Fruit fly (Drosophila melanogaster) whole organism, embryonic: ENCODE data around the gene CG7907.

ENCODE experiments used
- B-H2 ChIP-seq: fragments of 200-800 bp; sonication (Bioruptor generic); optimal IDR thresholded peaks from 2 replicates; lab custom pipeline; 2018; ENCODE audit warnings: missing biosample characterization, mild to moderate bottlenecking, missing genetic modification characterization
- Bgb ChIP-seq: fragments of 200-800 bp; sonication (Bioruptor generic); IDR thresholded peaks from 2 replicates; pipeline ENCODE4 v1.3.6; 2022; ENCODE audit warnings: missing biosample characterization, missing genetic modification characterization; ENCODE audit not compliant: partially characterized antibody
- CG11560 ChIP-seq: fragments of 200-800 bp; sonication (Bioruptor generic); IDR thresholded peaks from 3 replicates; pipeline ENCODE4 v1.3.6; 2022; ENCODE audit warnings: missing biosample characterization, missing genetic modification characterization
- CG12299 ChIP-seq: fragments of 200-800 bp; sonication (Bioruptor generic); optimal IDR thresholded peaks from 2 replicates; lab custom pipeline; 2018; ENCODE audit warnings: missing biosample characterization, mild to moderate bottlenecking, missing genetic modification characterization
- CG12744 ChIP-seq: fragments of 200-800 bp; sonication (Bioruptor generic); optimal IDR thresholded peaks from 2 replicates; lab custom pipeline; 2016; ENCODE audit warnings: missing biosample characterization, missing genetic modification characterization
- CG13123 ChIP-seq: fragments of 200-800 bp; sonication (Bioruptor generic); optimal IDR thresholded peaks from 2 replicates; lab custom pipeline; 2016; ENCODE audit warnings: missing biosample characterization, missing genetic modification characterization
- CG1602 ChIP-seq: fragments of 200-800 bp; sonication (Bioruptor generic); optimal IDR thresholded peaks from 3 replicates; lab custom pipeline; 2016; ENCODE audit warnings: missing biosample characterization, missing genetic modification characterization
- CG18599 ChIP-seq: fragments of 200-800 bp; sonication (Bioruptor generic); optimal IDR thresholded peaks from 3 replicates; lab custom pipeline; 2017; ENCODE audit warnings: missing biosample characterization, missing genetic modification characterization, mild to moderate bottlenecking, moderate library complexity, missing genetic modification reagents
- CG3065 ChIP-seq: fragments of 200-800 bp; sonication (Bioruptor generic); optimal IDR thresholded peaks from 2 replicates; lab custom pipeline; 2016; ENCODE audit warnings: missing biosample characterization, missing genetic modification characterization
- CG31441 ChIP-seq: fragments of 200-800 bp; sonication (Bioruptor generic); IDR thresholded peaks from 2 replicates; pipeline ENCODE4 v1.3.6; 2022; ENCODE audit warnings: missing biosample characterization, missing genetic modification characterization
- CG4730 ChIP-seq: fragments of 200-800 bp; sonication (Bioruptor generic); IDR thresholded peaks from 2 replicates; pipeline ENCODE4 v1.3.6; 2022; ENCODE audit warnings: missing biosample characterization, missing genetic modification characterization
- CG5180 ChIP-seq: fragments of 200-800 bp; sonication (Bioruptor generic); optimal IDR thresholded peaks from 3 replicates; lab custom pipeline; 2017; ENCODE audit warnings: missing biosample characterization, missing genetic modification characterization, mild to moderate bottlenecking, moderate library complexity, missing genetic modification reagents
- CG5953 ChIP-seq: fragments of 200-800 bp; sonication (Bioruptor generic); IDR thresholded peaks from 2 replicates; pipeline ENCODE4 v1.3.6; 2022; ENCODE audit warnings: missing biosample characterization, missing genetic modification characterization
- CG6654 ChIP-seq: fragments of 200-800 bp; sonication (Bioruptor generic); optimal IDR thresholded peaks from 2 replicates; lab custom pipeline; 2017; ENCODE audit warnings: missing biosample characterization, mild to moderate bottlenecking, missing genetic modification characterization
- CG6813 ChIP-seq: fragments of 200-800 bp; sonication (Bioruptor generic); optimal IDR thresholded peaks from 2 replicates; lab custom pipeline; 2017; ENCODE audit warnings: missing biosample characterization, missing genetic modification characterization, mild to moderate bottlenecking, moderate library complexity, missing genetic modification reagents
- CG6854 ChIP-seq: fragments of 200-800 bp; sonication (Bioruptor generic); optimal IDR thresholded peaks from 3 replicates; lab custom pipeline; 2017; ENCODE audit warnings: missing biosample characterization, mild to moderate bottlenecking, missing genetic modification characterization
- CG7745 ChIP-seq: fragments of 200-800 bp; sonication (Bioruptor generic); optimal IDR thresholded peaks from 2 replicates; lab custom pipeline; 2018; ENCODE audit warnings: missing biosample characterization, mild to moderate bottlenecking, missing genetic modification characterization, moderate library complexity
- CG8765 ChIP-seq: fragments of 200-800 bp; sonication (Bioruptor generic); IDR thresholded peaks from 2 replicates; pipeline ENCODE4 v1.3.6; 2022; ENCODE audit warnings: missing biosample characterization, missing genetic modification characterization
- Camta ChIP-seq: fragments of 200-800 bp; sonication (Bioruptor generic); optimal IDR thresholded peaks from 2 replicates; lab custom pipeline; 2016; ENCODE audit warnings: missing biosample characterization, missing genetic modification characterization
- Dll ChIP-seq: fragments of 200-800 bp; sonication (Bioruptor generic); IDR thresholded peaks from 4 replicates; pipeline ENCODE4 v1.3.6; 2022; ENCODE audit warnings: missing biosample characterization, missing genetic modification characterization; ENCODE audit not compliant: partially characterized antibody
- Max ChIP-seq: fragments of 200-800 bp; sonication (Bioruptor generic); optimal IDR thresholded peaks from 2 replicates; lab custom pipeline; 2016; ENCODE audit warnings: missing biosample characterization, mild to moderate bottlenecking, missing genetic modification characterization
- Nf-YA ChIP-seq: fragments of 200-800 bp; sonication (Bioruptor generic); IDR thresholded peaks from 2 replicates; pipeline ENCODE4 v1.3.6; 2022; ENCODE audit warnings: missing biosample characterization, missing genetic modification characterization
- PHDP ChIP-seq: fragments of 200-800 bp; sonication (Bioruptor generic); optimal IDR thresholded peaks from 3 replicates; lab custom pipeline; 2018; ENCODE audit warnings: missing biosample characterization, mild to moderate bottlenecking, missing genetic modification characterization, moderate library complexity
- YL-1 ChIP-seq: fragments of 200-800 bp; sonication (Bioruptor generic); optimal IDR thresholded peaks from 3 replicates; lab custom pipeline; 2017; ENCODE audit warnings: missing biosample characterization, mild to moderate bottlenecking, missing genetic modification characterization
- ato ChIP-seq: fragments of 200-800 bp; sonication (Bioruptor generic); IDR thresholded peaks from 2 replicates; pipeline ENCODE4 v1.3.6; 2022; ENCODE audit warnings: missing biosample characterization, missing genetic modification characterization; ENCODE audit not compliant: partially characterized antibody
- bowl ChIP-seq: fragments of 200-800 bp; sonication (Bioruptor generic); IDR thresholded peaks from 2 replicates; pipeline ENCODE4 v1.3.6; 2022; ENCODE audit warnings: missing biosample characterization, missing genetic modification characterization
- bsh ChIP-seq, 2 experiments: fragments of 200-800 bp; sonication (Bioruptor generic); optimal IDR thresholded peaks; 2 replicates each; lab custom pipeline; 2017 to 2018; ENCODE audit warnings: mild to moderate bottlenecking in 2 of 2, missing biosample characterization in 2 of 2, missing genetic modification characterization in 2 of 2, moderate library complexity in 1 of 2
- cas ChIP-seq: fragments of 200-800 bp; sonication (Bioruptor generic); IDR thresholded peaks from 2 replicates; pipeline ENCODE4 v1.3.6; 2022; ENCODE audit warnings: missing biosample characterization, missing genetic modification characterization
- chinmo ChIP-seq: fragments of 200-800 bp; sonication (Bioruptor generic); IDR thresholded peaks from 4 replicates; pipeline ENCODE4 v1.3.6; 2022; ENCODE audit warnings: missing biosample characterization, missing genetic modification characterization; ENCODE audit not compliant: partially characterized antibody
- ci ChIP-seq: fragments of 200-800 bp; sonication (Bioruptor generic); IDR thresholded peaks from 3 replicates; pipeline ENCODE4 v1.3.6; 2022; ENCODE audit warnings: missing biosample characterization, missing genetic modification characterization
- crol ChIP-seq: fragments of 200-800 bp; sonication (Bioruptor generic); IDR thresholded peaks from 2 replicates; pipeline ENCODE4 v1.3.6; 2022; ENCODE audit warnings: missing biosample characterization, missing genetic modification characterization
- danr ChIP-seq: fragments of 200-800 bp; sonication (Bioruptor generic); IDR thresholded peaks from 2 replicates; pipeline ENCODE4 v1.3.6; 2022; ENCODE audit warnings: missing biosample characterization, missing genetic modification characterization
- disco-r ChIP-seq: fragments of 200-800 bp; sonication (Bioruptor generic); optimal IDR thresholded peaks from 2 replicates; lab custom pipeline; 2016; ENCODE audit warnings: missing biosample characterization, missing genetic modification characterization
- emc ChIP-seq: fragments of 200-800 bp; sonication (Bioruptor generic); optimal IDR thresholded peaks from 2 replicates; lab custom pipeline; 2016; ENCODE audit warnings: missing biosample characterization, missing genetic modification characterization
- esg ChIP-seq: fragments of 200-800 bp; sonication (Bioruptor generic); conservative IDR thresholded peaks from 2 replicates; pipeline ENCODE4 v1.3.6; 2022; ENCODE audit warnings: missing biosample characterization, missing genetic modification characterization
- gcm ChIP-seq: fragments of 200-800 bp; sonication (Bioruptor generic); optimal IDR thresholded peaks from 2 replicates; lab custom pipeline; 2019; ENCODE audit warnings: missing biosample characterization, mild to moderate bottlenecking, missing genetic modification characterization, moderate library complexity
- gro ChIP-seq: fragments of 200-800 bp; sonication (Bioruptor generic); optimal IDR thresholded peaks from 2 replicates; lab custom pipeline; 2016; ENCODE audit warnings: missing biosample characterization, missing genetic modification characterization
- hbn ChIP-seq: fragments of 200-800 bp; sonication (Bioruptor generic); IDR thresholded peaks from 2 replicates; pipeline ENCODE4 v1.3.6; 2022; ENCODE audit warnings: missing biosample characterization, missing genetic modification characterization; ENCODE audit not compliant: partially characterized antibody
- kah ChIP-seq: fragments of 200-800 bp; sonication (Bioruptor generic); optimal IDR thresholded peaks from 2 replicates; lab custom pipeline; 2018; ENCODE audit warnings: missing biosample characterization, mild to moderate bottlenecking, missing genetic modification characterization
- lola ChIP-seq, 3 experiments: fragments of >200 bp in 2 of 3; fragments of 200-800 bp in 1 of 3; sonication (Bioruptor generic) in 1 of 3; optimal IDR thresholded peaks; 2 replicates each; lab custom pipeline; 2017 to 2019; ENCODE audit warnings: missing biosample characterization in 3 of 3, missing genetic modification characterization in 3 of 3, mild to moderate bottlenecking in 1 of 3, moderate library complexity in 1 of 3
- mld ChIP-seq: fragments of 200-800 bp; sonication (Bioruptor generic); IDR thresholded peaks from 3 replicates; pipeline ENCODE4 v1.3.6; 2022; ENCODE audit warnings: missing biosample characterization, missing genetic modification characterization; ENCODE audit not compliant: partially characterized antibody
- sc ChIP-seq, 3 experiments: fragments of >200 bp in 2 of 3; fragments of 200-800 bp in 1 of 3; sonication (Bioruptor generic) in 1 of 3; optimal IDR thresholded peaks; 2 replicates in 2 of 3; 3 replicates in 1 of 3; lab custom pipeline; 2017; ENCODE audit warnings: mild to moderate bottlenecking in 1 of 3, missing biosample characterization in 1 of 3, missing genetic modification characterization in 1 of 3, missing genetic modification reagents in 1 of 3
- sima ChIP-seq: fragments of 200-800 bp; sonication (Bioruptor generic); optimal IDR thresholded peaks from 2 replicates; lab custom pipeline; 2016; ENCODE audit warnings: missing biosample characterization, missing genetic modification characterization
- sisA ChIP-seq: fragments of 200-800 bp; sonication (Bioruptor generic); IDR thresholded peaks from 2 replicates; pipeline ENCODE4 v1.3.6; 2022; ENCODE audit warnings: missing biosample characterization, missing genetic modification characterization
- sna ChIP-seq: fragments of 200-800 bp; sonication (Bioruptor generic); IDR thresholded peaks from 2 replicates; pipeline ENCODE4 v1.3.6; 2022; ENCODE audit warnings: missing biosample characterization, missing genetic modification characterization; ENCODE audit not compliant: partially characterized antibody
- sob ChIP-seq: fragments of 200-800 bp; sonication (Bioruptor generic); IDR thresholded peaks from 2 replicates; pipeline ENCODE4 v1.3.6; 2022; ENCODE audit warnings: missing biosample characterization, missing genetic modification characterization
- toy ChIP-seq: fragments of 200-800 bp; sonication (Bioruptor generic); IDR thresholded peaks from 2 replicates; pipeline ENCODE4 v1.3.6; 2022; ENCODE audit warnings: missing biosample characterization, missing genetic modification characterization
- wor ChIP-seq: fragments of 200-800 bp; sonication (Bioruptor generic); IDR thresholded peaks from 2 replicates; pipeline ENCODE4 v1.3.6; 2022; ENCODE audit warnings: missing biosample characterization, missing genetic modification characterization

Gene CG7907

dm6 chr3R:21359375-21360191 lies 44.0 kb upstream of the CG7907 start (continued):
- TF ChIP-seq emc (GFP tag; lab: Kevin White, UChicago) (no peak), CG18599 (GFP tag; lab: Kevin White, UChicago) (no peak), CG5953 (GFP tag; lab: Robert Waterston, UW) (no peak), CG3065 (GFP tag; lab: Kevin White, UChicago) (no peak), sob (GFP tag; lab: Robert Waterston, UW) (no peak), Max (GFP tag; lab: Kevin White, UChicago) (no peak), kah (GFP tag; lab: Kevin White, UChicago) (no peak), CG13123 (GFP tag; lab: Kevin White, UChicago) (no peak), CG11560 (tag; lab: Robert Waterston, UW) (no peak), danr (GFP tag; lab: Robert Waterston, UW) (no peak), hbn (GFP tag; lab: Robert Waterston, UW) (peak; percentile 61), wor (no peak), YL-1 (GFP tag; lab: Kevin White, UChicago) (peak; percentile 30), CG6813 (GFP tag; lab: Kevin White, UChicago) (no peak), sc (optimal IDR thresholded peaks at IDR 0.05; lab: Kevin White, UChicago) (no peak), sc (GFP tag; optimal IDR thresholded peaks at IDR 0.05; lab: Kevin White, UChicago) (no peak), crol (GFP tag; lab: Robert Waterston, UW) (no peak), gro (GFP tag; lab: Kevin White, UChicago) (no peak), CG31441 (GFP tag; lab: Robert Waterston, UW) (no peak), CG1602 (GFP tag; lab: Kevin White, UChicago) (no peak), disco-r (GFP tag; lab: Kevin White, UChicago) (no peak), sima (GFP tag; lab: Kevin White, UChicago) (no peak), Nf-YA (no peak), CG6854 (GFP tag; lab: Kevin White, UChicago) (no peak), Bgb (GFP tag; lab: Robert Waterston, UW) (peak; percentile 66), CG7745 (tag; lab: Kevin White, UChicago) (no peak), toy (GFP tag; lab: Robert Waterston, UW) (no peak), CG8765 (GFP tag; lab: Robert Waterston, UW) (no peak), CG6654 (GFP tag; lab: Kevin White, UChicago) (no peak), CG12744 (GFP tag; lab: Kevin White, UChicago) (no peak), bsh (GFP tag; optimal IDR thresholded peaks at IDR 0.05; lab: Kevin White, UChicago) (no peak), sisA (GFP tag; lab: Robert Waterston, UW) (no peak), cas (GFP tag; lab: Robert Waterston, UW) (no peak), bowl (GFP tag; lab: Robert Waterston, UW) (no peak), sna (GFP tag; lab: Robert Waterston, UW) (peak; percentile 55; the same call in 1 of the 2 replicates), gcm (GFP tag; lab: Kevin White, UChicago) (no peak), chinmo (GFP tag; lab: Robert Waterston, UW) (peak; percentile 28; the same call in 1 of the 4 replicates), B-H2 (GFP tag; lab: Kevin White, UChicago) (no peak), mld (GFP tag; lab: Robert Waterston, UW) (peak; percentile 61; the same call in 1 of the 3 replicates), lola (GFP tag; optimal IDR thresholded peaks at IDR 0.05; lab: Kevin White, UChicago) (no peak), PHDP (tag; lab: Kevin White, UChicago) (no peak), ato (GFP tag; lab: Robert Waterston, UW) (no peak), Dll (GFP tag; lab: Robert Waterston, UW) (peak; percentile 80), CG5180 (no peak), ci (GFP tag; lab: Robert Waterston, UW) (no peak), CG4730 (no peak), esg (GFP tag; lab: Robert Waterston, UW) (no peak), CG12299 (tag; lab: Kevin White, UChicago) (no peak), Camta (GFP tag; lab: Kevin White, UChicago) (no peak)
